Fruit fly (Drosophila melanogaster) whole organism, embryonic: Measurements from ENCODE around the gene CG7556.

Experiments used
- CG10431 ChIP-seq: fragments of 200-800 bp; sonication (Bioruptor generic); optimal IDR thresholded peaks from 3 replicates; lab custom pipeline; 2018; ENCODE audit warnings: missing biosample characterization, mild to moderate bottlenecking, missing genetic modification characterization
- CG10959 ChIP-seq: fragments of 200-800 bp; sonication (Bioruptor generic); IDR thresholded peaks from 2 replicates; pipeline ENCODE4 v1.3.6; 2022; ENCODE audit warnings: missing biosample characterization, missing genetic modification characterization
- CG12769 ChIP-seq: fragments of 200-800 bp; sonication (Bioruptor generic); optimal IDR thresholded peaks from 2 replicates; lab custom pipeline; 2019; ENCODE audit warnings: missing biosample characterization, mild to moderate bottlenecking, missing genetic modification characterization, moderate library complexity
- CG13894 ChIP-seq: fragments of 200-800 bp; sonication (Bioruptor generic); optimal IDR thresholded peaks from 3 replicates; lab custom pipeline; 2018; ENCODE audit warnings: missing biosample characterization, mild to moderate bottlenecking, missing genetic modification characterization, moderate library complexity
- CG15073 ChIP-seq: fragments of 200-800 bp; sonication (Bioruptor generic); optimal IDR thresholded peaks from 2 replicates; lab custom pipeline; 2016; ENCODE audit warnings: missing biosample characterization, missing genetic modification characterization
- CG17328 ChIP-seq: fragments of 200-800 bp; sonication (Bioruptor generic); IDR thresholded peaks from 2 replicates; pipeline ENCODE4 v1.3.6; 2022; ENCODE audit warnings: missing biosample characterization, missing genetic modification characterization
- CG17829 ChIP-seq: fragments of 200-800 bp; optimal IDR thresholded peaks from 2 replicates; lab custom pipeline; 2019; ENCODE audit warnings: missing biosample characterization, mild to moderate bottlenecking, missing genetic modification characterization, moderate library complexity
- CG2202 ChIP-seq: fragments of 200-800 bp; sonication (Bioruptor generic); optimal IDR thresholded peaks from 2 replicates; lab custom pipeline; 2018; ENCODE audit warnings: missing biosample characterization, mild to moderate bottlenecking, missing genetic modification characterization
- CG42726 ChIP-seq: fragments of 200-800 bp; sonication (Bioruptor generic); IDR thresholded peaks from 2 replicates; pipeline ENCODE4 v1.3.6; 2022; ENCODE audit warnings: missing biosample characterization, missing genetic modification characterization; ENCODE audit not compliant: partially characterized antibody
- CG43689 ChIP-seq: fragments of 200-800 bp; sonication (Bioruptor generic); IDR thresholded peaks from 2 replicates; pipeline ENCODE4 v1.3.6; 2022; ENCODE audit warnings: missing biosample characterization, missing genetic modification characterization
- CG6654 ChIP-seq: fragments of 200-800 bp; sonication (Bioruptor generic); optimal IDR thresholded peaks from 2 replicates; lab custom pipeline; 2017; ENCODE audit warnings: missing biosample characterization, mild to moderate bottlenecking, missing genetic modification characterization
- CG6689 ChIP-seq: fragments of 200-800 bp; sonication (Bioruptor generic); IDR thresholded peaks from 2 replicates; pipeline ENCODE4 v1.3.6; 2022; ENCODE audit warnings: missing biosample characterization, missing genetic modification characterization
- CG8388 ChIP-seq: fragments of 200-800 bp; sonication (Bioruptor generic); optimal IDR thresholded peaks from 2 replicates; lab custom pipeline; 2019; ENCODE audit warnings: missing biosample characterization, mild to moderate bottlenecking, missing genetic modification characterization, moderate library complexity
- CG9797 ChIP-seq: fragments of 200-800 bp; sonication (Bioruptor generic); optimal IDR thresholded peaks from 3 replicates; lab custom pipeline; 2018; ENCODE audit warnings: missing biosample characterization, mild to moderate bottlenecking, missing genetic modification characterization
- CoRest ChIP-seq: fragments of 200-800 bp; sonication (Bioruptor generic); optimal IDR thresholded peaks from 3 replicates; lab custom pipeline; 2018; ENCODE audit warnings: missing biosample characterization, mild to moderate bottlenecking, missing genetic modification characterization, moderate library complexity
- Drgx ChIP-seq: fragments of 200-800 bp; sonication (Bioruptor generic); IDR thresholded peaks from 2 replicates; pipeline ENCODE4 v1.3.6; 2022; ENCODE audit warnings: missing biosample characterization, missing genetic modification characterization
- E2f2 ChIP-seq: fragments of 200-800 bp; sonication (Bioruptor generic); IDR thresholded peaks from 2 replicates; pipeline ENCODE4 v1.3.6; 2022; ENCODE audit warnings: missing biosample characterization, missing genetic modification characterization
- ERR ChIP-seq: fragments of 200-800 bp; sonication (Bioruptor generic); optimal IDR thresholded peaks from 2 replicates; lab custom pipeline; 2016; ENCODE audit warnings: missing biosample characterization, missing genetic modification characterization
- Fer3 ChIP-seq: fragments of 200-800 bp; sonication (Bioruptor generic); optimal IDR thresholded peaks from 2 replicates; lab custom pipeline; 2018; ENCODE audit warnings: missing biosample characterization, mild to moderate bottlenecking, missing genetic modification characterization, moderate library complexity
- H2.0 ChIP-seq: fragments of 200-800 bp; sonication (Bioruptor generic); IDR thresholded peaks from 2 replicates; pipeline ENCODE4 v1.3.6; 2022; ENCODE audit warnings: missing biosample characterization, missing genetic modification characterization
- HLH54F ChIP-seq: fragments of 200-800 bp; sonication (Bioruptor generic); optimal IDR thresholded peaks from 3 replicates; lab custom pipeline; 2016; ENCODE audit warnings: missing biosample characterization, missing genetic modification characterization
- Jarid2 ChIP-seq: fragments of 200-800 bp; sonication (Bioruptor generic); optimal IDR thresholded peaks from 3 replicates; lab custom pipeline; 2017; ENCODE audit warnings: mild to moderate bottlenecking, missing biosample characterization, missing genetic modification reagents, missing genetic modification characterization
- Kr ChIP-seq: fragments of 200-800 bp; sonication (Bioruptor generic); optimal IDR thresholded peaks from 2 replicates; lab custom pipeline; 2017; ENCODE audit warnings: missing biosample characterization, mild to moderate bottlenecking, missing genetic modification characterization
- Mad ChIP-seq: fragments of 200-800 bp; sonication (Bioruptor generic); optimal IDR thresholded peaks from 2 replicates; lab custom pipeline; 2016; ENCODE audit warnings: missing biosample characterization, missing genetic modification characterization
- Med ChIP-seq: fragments of 200-800 bp; sonication (Bioruptor generic); peaks from one replicate; lab custom pipeline; 2016; ENCODE audit warnings: missing biosample characterization, missing genetic modification characterization, mild to moderate bottlenecking, inconsistent platforms, moderate library complexity
- Nf-YC ChIP-seq: fragments of 200-800 bp; optimal IDR thresholded peaks from 3 replicates; lab custom pipeline; 2019; ENCODE audit warnings: missing biosample characterization, mild to moderate bottlenecking, missing genetic modification characterization, moderate library complexity
- Oli ChIP-seq: fragments of 200-800 bp; sonication (Bioruptor generic); optimal IDR thresholded peaks from 2 replicates; lab custom pipeline; 2018; ENCODE audit warnings: missing biosample characterization, mild to moderate bottlenecking, missing genetic modification characterization, moderate library complexity
- PHDP ChIP-seq: fragments of 200-800 bp; sonication (Bioruptor generic); optimal IDR thresholded peaks from 3 replicates; lab custom pipeline; 2018; ENCODE audit warnings: missing biosample characterization, mild to moderate bottlenecking, missing genetic modification characterization, moderate library complexity
- Ptx1 ChIP-seq: fragments of 200-800 bp; sonication (Bioruptor generic); IDR thresholded peaks from 2 replicates; pipeline ENCODE4 v1.3.6; 2022; ENCODE audit warnings: missing biosample characterization, missing genetic modification characterization
- cas ChIP-seq: fragments of 200-800 bp; sonication (Bioruptor generic); IDR thresholded peaks from 2 replicates; pipeline ENCODE4 v1.3.6; 2022; ENCODE audit warnings: missing biosample characterization, missing genetic modification characterization
- chm ChIP-seq: fragments of 200-800 bp; sonication (Bioruptor generic); IDR thresholded peaks from 2 replicates; pipeline ENCODE4 v1.3.6; 2022; ENCODE audit warnings: missing biosample characterization, missing genetic modification characterization
- crc ChIP-seq: fragments of 200-800 bp; sonication (Bioruptor generic); optimal IDR thresholded peaks from 2 replicates; lab custom pipeline; 2016; ENCODE audit warnings: missing biosample characterization, missing genetic modification characterization
- eve ChIP-seq, 2 experiments: fragments of >200 bp; optimal IDR thresholded peaks; 2 replicates each; lab custom pipeline; 2017; ENCODE audit warnings: missing biosample characterization in 2 of 2, missing genetic modification characterization in 2 of 2
- exex ChIP-seq: fragments of 200-800 bp; sonication (Bioruptor generic); optimal IDR thresholded peaks from 4 replicates; lab custom pipeline; 2018; ENCODE audit warnings: missing biosample characterization, mild to moderate bottlenecking, missing genetic modification characterization, moderate library complexity
- gce ChIP-seq: fragments of 200-800 bp; sonication (Bioruptor generic); IDR thresholded peaks from 3 replicates; pipeline ENCODE4 v1.3.6; 2022; ENCODE audit warnings: missing biosample characterization, missing genetic modification characterization
- h ChIP-seq: fragments of >200 bp; optimal IDR thresholded peaks from 2 replicates; lab custom pipeline; 2017
- nerfin-1 ChIP-seq: fragments of 200-800 bp; sonication (Bioruptor generic); optimal IDR thresholded peaks from 3 replicates; lab custom pipeline; 2019; ENCODE audit warnings: missing biosample characterization, mild to moderate bottlenecking, missing genetic modification characterization, moderate library complexity
- pfk ChIP-seq: fragments of 200-800 bp; sonication (Bioruptor generic); optimal IDR thresholded peaks from 2 replicates; lab custom pipeline; 2018; ENCODE audit warnings: missing biosample characterization, mild to moderate bottlenecking, missing genetic modification characterization, moderate library complexity
- schlank ChIP-seq: fragments of 200-800 bp; sonication (Bioruptor generic); optimal IDR thresholded peaks from 2 replicates; lab custom pipeline; 2018; ENCODE audit warnings: missing biosample characterization, mild to moderate bottlenecking, missing genetic modification characterization
- scrt ChIP-seq: fragments of 200-800 bp; sonication (Bioruptor generic); optimal IDR thresholded peaks from 2 replicates; lab custom pipeline; 2018; ENCODE audit warnings: missing biosample characterization, mild to moderate bottlenecking, missing genetic modification characterization, moderate library complexity
- slbo ChIP-seq: fragments of 200-800 bp; sonication (Bioruptor generic); IDR thresholded peaks from 2 replicates; pipeline ENCODE4 v1.3.6; 2022; ENCODE audit warnings: missing biosample characterization, missing genetic modification characterization
- tll ChIP-seq, 2 experiments: fragments of 200-800 bp in 1 of 2; fragments of >200 bp in 1 of 2; sonication (Bioruptor generic) in 1 of 2; optimal IDR thresholded peaks; 2 replicates each; lab custom pipeline; 2017 to 2019; ENCODE audit warnings: missing biosample characterization in 2 of 2, missing genetic modification characterization in 2 of 2, mild to moderate bottlenecking in 1 of 2, moderate library complexity in 1 of 2
- tup ChIP-seq: fragments of 200-800 bp; sonication (Bioruptor generic); optimal IDR thresholded peaks from 2 replicates; lab custom pipeline; 2016; ENCODE audit warnings: missing biosample characterization, mild to moderate bottlenecking, missing genetic modification characterization, moderate library complexity
- twi ChIP-seq: fragments of 200-800 bp; optimal IDR thresholded peaks from 2 replicates; lab custom pipeline; 2019; ENCODE audit warnings: missing biosample characterization, mild to moderate bottlenecking, missing genetic modification characterization, moderate library complexity
- tx ChIP-seq: fragments of 200-800 bp; sonication (Bioruptor generic); optimal IDR thresholded peaks from 2 replicates; lab custom pipeline; 2016; ENCODE audit warnings: missing biosample characterization, missing genetic modification characterization
- zen2 ChIP-seq: fragments of 200-800 bp; sonication (Bioruptor generic); IDR thresholded peaks from 3 replicates; pipeline ENCODE4 v1.3.6; 2022; ENCODE audit warnings: missing biosample characterization, missing genetic modification characterization; ENCODE audit not compliant: partially characterized antibody

CG7556 gene

DNA sequence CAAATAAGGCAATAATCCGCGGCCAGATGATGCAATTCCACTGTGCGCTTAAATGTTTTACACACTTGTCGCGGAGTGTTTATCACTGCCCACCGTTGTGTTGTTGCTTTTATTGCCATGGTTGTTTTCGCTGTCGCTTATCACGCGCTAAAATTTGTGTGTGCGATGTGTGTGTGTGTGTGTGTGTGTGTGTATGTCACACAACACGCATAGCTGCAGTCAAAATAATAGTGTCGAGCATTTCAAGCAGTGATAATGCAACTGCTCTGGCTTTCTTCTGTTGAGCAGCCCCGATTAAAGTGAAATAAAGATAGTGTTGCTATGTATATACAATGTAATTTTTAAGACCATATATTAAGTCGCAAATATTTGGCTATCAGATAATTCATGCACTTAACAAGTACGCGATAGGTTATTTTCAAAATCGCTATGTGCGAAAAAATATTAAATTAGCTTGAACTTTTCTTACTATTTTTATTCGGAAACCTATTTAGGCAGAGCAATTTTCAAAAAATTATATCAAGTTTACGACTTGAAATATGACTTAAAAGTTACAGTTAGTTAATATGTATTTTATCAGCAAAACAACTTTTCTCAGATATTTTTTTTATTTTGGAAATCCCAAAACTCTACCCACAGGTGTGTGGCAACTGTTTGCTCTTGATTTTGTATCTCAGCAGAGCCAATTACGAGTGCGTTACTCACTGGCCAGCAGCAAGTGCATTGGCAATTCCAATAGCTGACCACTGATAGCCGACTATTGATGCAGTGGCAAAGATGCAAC is 13.3 kb downstream of the CG7556 start (continued):
- no peak for TF ChIP-seq CG9797 (GFP tag; lab: Kevin White, UChicago)
- TF ChIP-seq zen2 = no peak

DNA sequence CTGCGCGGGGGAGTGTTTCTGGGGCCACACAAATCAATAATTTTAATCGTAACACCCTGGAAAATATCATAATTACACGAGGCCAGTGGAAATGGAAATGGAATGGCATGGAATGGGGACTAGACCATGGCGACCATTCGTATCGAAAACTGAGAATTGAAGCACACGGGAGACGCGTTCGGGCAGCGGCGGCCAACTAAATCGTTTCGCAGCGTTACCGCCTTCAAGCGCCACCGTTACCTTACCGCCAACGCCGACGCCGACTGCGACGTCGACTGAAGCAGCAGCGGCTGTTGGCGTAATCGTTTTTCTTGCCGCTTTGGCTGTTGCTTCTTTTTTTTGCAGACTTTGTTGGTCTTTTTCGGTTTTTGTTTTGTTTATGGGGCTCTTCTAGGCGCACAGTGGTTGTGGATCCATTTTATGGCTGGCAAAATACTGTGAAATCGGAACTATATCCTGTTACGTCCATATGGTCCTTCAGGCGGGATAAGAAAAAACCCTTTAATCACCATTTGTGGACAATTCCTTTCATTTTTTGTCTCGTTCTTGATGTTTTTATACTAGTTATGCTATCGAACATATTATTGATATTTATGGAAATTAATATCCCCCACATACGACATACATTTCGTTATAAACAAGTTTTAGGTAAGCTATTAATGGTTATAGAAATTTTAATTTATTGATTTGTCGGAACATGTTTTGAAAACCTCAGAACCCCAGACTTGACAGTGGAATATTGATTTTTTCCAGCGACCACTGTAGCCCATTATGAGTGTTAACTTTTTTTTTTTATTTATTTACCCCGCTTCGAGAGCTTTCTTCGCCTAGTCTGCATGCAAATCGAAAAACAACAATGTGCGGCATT is 14.3 kb downstream of the CG7556 start:
- TF ChIP-seq chm (GFP tag; lab: Robert Waterston, UW) (no peak), H2.0 (GFP tag; lab: Robert Waterston, UW) (no peak), cas (no peak), CG8388 (GFP tag; lab: Kevin White, UChicago) (no peak), CG13894 (peak; percentile 6), crc (no peak), ERR (GFP tag; lab: Kevin White, UChicago) (no peak), tup (GFP tag; lab: Kevin White, UChicago) (no peak), nerfin-1 (tag; lab: Kevin White, UChicago) (no peak), Mad (no peak), CG17829 (tag; lab: Kevin White, UChicago) (no peak), Fer3 (tag; lab: Kevin White, UChicago) (no peak), Jarid2 (no peak), slbo (peak; percentile 39), eve (GFP tag; optimal IDR thresholded peaks at IDR 0.05; lab: Kevin White, UChicago) (peak in 1 of 2 experiments; percentile 62), CG6654 (no peak), CG10431 (GFP tag; lab: Kevin White, UChicago) (no peak), PHDP (tag; lab: Kevin White, UChicago) (no peak), CG10959 (no peak), Med (peak; percentile 84), exex (tag; lab: Kevin White, UChicago) (peak; percentile 78), scrt (no peak), twi (tag; lab: Kevin White, UChicago) (no peak), Nf-YC (tag; lab: Kevin White, UChicago) (no peak), schlank (no peak), tx (GFP tag; lab: Kevin White, UChicago) (no peak), CG43689 (no peak), CG15073 (GFP tag; lab: Kevin White, UChicago) (no peak), CoRest (tag; lab: Kevin White, UChicago) (peak; percentile 19), CG6689 (GFP tag; lab: Robert Waterston, UW) (peak; percentile 38; the same call in 1 of the 2 replicates), tll (GFP tag; optimal IDR thresholded peaks at IDR 0.05; lab: Kevin White, UChicago) (no peak), Oli (tag; lab: Kevin White, UChicago) (peak; percentile 41), CG42726 (GFP tag; lab: Robert Waterston, UW) (no peak), h (lab: Kevin White, UChicago) (no peak), CG12769 (peak; percentile 47), HLH54F (GFP tag; lab: Kevin White, UChicago) (no peak), E2f2 (GFP tag; lab: Robert Waterston, UW) (no peak), Drgx (GFP tag; lab: Robert Waterston, UW) (peak; percentile 43), CG2202 (tag; lab: Kevin White, UChicago) (no peak), gce (GFP tag; lab: Robert Waterston, UW) (no peak), Ptx1 (GFP tag; lab: Robert Waterston, UW) (peak; percentile 9; the same call in 1 of the 2 replicates), Kr (GFP tag; lab: Kevin White, UChicago) (no peak), CG17328 (no peak), pfk (GFP tag; lab: Kevin White, UChicago) (peak; percentile 55)
